Worm (Caenorhabditis elegans) whole organism, L2 larva: ENCODE data around the gene ztf-13.

Experiments used
- aly-2 ChIP-seq: fragments of 150-350 bp; optimal IDR thresholded peaks from 2 replicates; lab custom pipeline; 2014; ENCODE audit warnings: missing biosample characterization, missing genetic modification characterization
- dmd-4 ChIP-seq: sonication (generic microtip); optimal IDR thresholded peaks from 2 replicates; lab custom pipeline; 2017; ENCODE audit warnings: missing biosample characterization, missing genetic modification characterization
- egl-27 ChIP-seq: sonication (generic microtip); optimal IDR thresholded peaks from 3 replicates; lab custom pipeline; 2017; ENCODE audit warnings: missing biosample characterization, missing genetic modification reagents, missing genetic modification characterization
- lin-39 ChIP-seq: fragments of 150-350 bp; optimal IDR thresholded peaks from 2 replicates; lab custom pipeline; 2014; ENCODE audit warnings: missing biosample characterization, missing genetic modification reagents, missing genetic modification characterization
- lsy-2 ChIP-seq, 2 experiments: fragments of 150-350 bp in 1 of 2; sonication (generic microtip) in 1 of 2; optimal IDR thresholded peaks; 2 replicates each; lab custom pipeline; 2014 to 2017; ENCODE audit warnings: missing biosample characterization in 2 of 2, missing genetic modification characterization in 2 of 2
- nhr-11 ChIP-seq: fragments of 150-350 bp; optimal IDR thresholded peaks from 2 replicates; lab custom pipeline; 2014; ENCODE audit warnings: missing biosample characterization, missing genetic modification characterization
- nhr-23 ChIP-seq: fragments of 150-350 bp; optimal IDR thresholded peaks from 2 replicates; lab custom pipeline; 2014; ENCODE audit warnings: missing biosample characterization, missing genetic modification reagents, missing genetic modification characterization
- nhr-237 ChIP-seq: fragments of 150-350 bp; optimal IDR thresholded peaks from 2 replicates; lab custom pipeline; 2014; ENCODE audit warnings: missing biosample characterization, missing genetic modification characterization
- nhr-77 ChIP-seq: fragments of 150-350 bp; optimal IDR thresholded peaks from 2 replicates; lab custom pipeline; 2014; ENCODE audit warnings: missing biosample characterization, missing genetic modification characterization
- snpc-4 ChIP-seq: fragments of 150-350 bp; optimal IDR thresholded peaks from 2 replicates; lab custom pipeline; 2014; ENCODE audit warnings: missing biosample characterization, missing genetic modification characterization
- unc-39 ChIP-seq: fragments of 150-350 bp; optimal IDR thresholded peaks from 2 replicates; lab custom pipeline; 2014; ENCODE audit warnings: missing biosample characterization, missing genetic modification characterization
- zag-1 ChIP-seq: fragments of 150-350 bp; optimal IDR thresholded peaks from 2 replicates; lab custom pipeline; 2014; ENCODE audit warnings: missing biosample characterization, missing genetic modification characterization
- ztf-11 ChIP-seq: sonication (generic microtip); optimal IDR thresholded peaks from 2 replicates; lab custom pipeline; 2017; ENCODE audit warnings: missing biosample characterization, missing genetic modification characterization

DNA sequence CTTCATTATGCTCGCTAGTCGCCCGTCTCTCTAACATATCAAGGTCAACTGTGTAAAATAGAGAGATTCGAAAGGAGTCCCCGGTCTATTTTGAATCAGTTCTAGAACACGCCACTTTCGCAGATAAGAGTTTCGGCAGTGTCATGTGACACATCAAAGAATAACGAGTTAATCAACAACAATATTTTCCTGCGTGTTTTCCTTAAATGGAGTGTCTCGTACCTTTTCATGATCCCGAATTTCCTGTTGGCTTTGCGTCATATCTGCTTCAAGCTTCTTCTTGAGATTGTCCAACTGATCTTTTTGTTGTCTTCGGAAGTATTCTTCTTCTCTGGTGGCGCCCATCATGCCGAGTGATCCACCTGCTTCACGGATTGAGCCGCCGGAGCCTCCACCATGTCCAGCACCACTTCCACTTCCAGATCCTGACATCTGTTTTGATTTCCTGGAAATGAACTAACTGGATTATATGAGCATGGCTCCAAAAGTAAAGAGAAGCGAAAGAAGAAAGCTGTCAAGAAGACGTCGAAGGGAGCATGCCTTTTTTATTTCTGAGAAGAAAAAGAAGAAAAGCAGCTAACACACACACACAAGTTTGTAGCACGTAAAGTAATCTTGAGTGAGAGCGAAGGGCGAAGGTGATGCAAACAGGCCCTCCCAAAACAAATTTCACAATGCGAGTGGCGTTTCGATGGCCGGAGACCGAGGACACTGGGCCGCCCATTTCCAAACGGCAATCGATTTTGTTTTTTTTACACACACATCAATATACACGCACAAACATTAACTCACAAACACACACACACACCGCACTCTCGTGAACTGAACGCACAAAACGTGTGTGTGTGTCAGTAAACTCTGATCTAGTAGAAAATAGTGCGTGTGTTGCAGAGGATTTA is 13.4 kb upstream of the ztf-13 start:
- TF ChIP-seq unc-39 (tag; lab: Kevin White, UChicago) (no peak), aly-2 (tag; lab: Kevin White, UChicago) (no peak), ztf-11 (no peak), lin-39 (tag; lab: Kevin White, UChicago) (no peak), egl-27 (no peak), nhr-237 (no peak), dmd-4 (tag; lab: Kevin White, UChicago) (no peak), snpc-4 (tag; lab: Kevin White, UChicago) (no peak), zag-1 (tag; lab: Kevin White, UChicago) (no peak), nhr-23 (no peak), nhr-11 (no peak), nhr-77 (tag; lab: Kevin White, UChicago) (no peak), lsy-2 (tag; optimal IDR thresholded peaks at IDR 0.05; lab: Kevin White, UChicago) (no peak)
